ENCODE assay signal across 4 fruit fly cellular contexts in genomic region chr3R:21614858-21615427, dm6.
TF ChIP-seq lines count a peak whose summit lies in the region.

No protein-coding gene starts in this region.

- no peak for TF ChIP-seq CTCF in whole organism, embryonic (GFP tag; optimal IDR thresholded peaks at IDR 0.05; lab: Kevin White, UChicago)

TF ChIP-seq in whole organism, embryonic, 481 proteins besides CTCF, POLR2A, EP300 and RAD21 (continues in another document):
- no peak for TF ChIP-seq CG34422 (GFP tag; IDR thresholded peaks at IDR 0.05; lab: Robert Waterston, UW)
- TF ChIP-seq crc (GFP tag; optimal IDR thresholded peaks at IDR 0.05; lab: Kevin White, UChicago), result peak; percentile 40
- TF ChIP-seq zfh1 (GFP tag; IDR thresholded peaks at IDR 0.05; lab: Robert Waterston, UW), result no peak
- no peak for TF ChIP-seq CG1792 (GFP tag; optimal IDR thresholded peaks at IDR 0.05; lab: Kevin White, UChicago)
- peak; percentile 62 for TF ChIP-seq CG12744 (GFP tag; optimal IDR thresholded peaks at IDR 0.05; lab: Kevin White, UChicago)
- no peak for TF ChIP-seq H2.0 (GFP tag; IDR thresholded peaks at IDR 0.05; lab: Robert Waterston, UW)
- no peak for TF ChIP-seq CG33213 (GFP tag; optimal IDR thresholded peaks at IDR 0.05; lab: Kevin White, UChicago)
- TF ChIP-seq ewg (GFP tag; optimal IDR thresholded peaks at IDR 0.05; lab: Kevin White, UChicago), result peak; percentile 21
- no peak for TF ChIP-seq dan (GFP tag; IDR thresholded peaks at IDR 0.05; lab: Robert Waterston, UW)
- peak; percentile 66 for TF ChIP-seq fu2 (GFP tag; optimal IDR thresholded peaks at IDR 0.05; lab: Kevin White, UChicago)
- TF ChIP-seq E2f2 (GFP tag; IDR thresholded peaks at IDR 0.05; lab: Robert Waterston, UW), result no peak
- peak; percentile 62 for TF ChIP-seq CG3281 (GFP tag; optimal IDR thresholded peaks at IDR 0.05; lab: Kevin White, UChicago)
- peak; percentile 66 for TF ChIP-seq CG8924 (tag; optimal IDR thresholded peaks at IDR 0.05; lab: Kevin White, UChicago)
- TF ChIP-seq gsb-n (tag; optimal IDR thresholded peaks at IDR 0.05; lab: Kevin White, UChicago), result peak; percentile 1
- TF ChIP-seq nom (GFP tag; optimal IDR thresholded peaks at IDR 0.05; lab: Kevin White, UChicago), result peak; percentile 71
- TF ChIP-seq onecut (GFP tag; IDR thresholded peaks at IDR 0.05; lab: Robert Waterston, UW), result no peak
- TF ChIP-seq Doc3 (GFP tag; IDR thresholded peaks at IDR 0.05; lab: Robert Waterston, UW; ENCODE audit: partially characterized antibody), result no peak
- no peak for TF ChIP-seq Fer2 (tag; optimal IDR thresholded peaks at IDR 0.05; lab: Kevin White, UChicago)
- no peak for TF ChIP-seq CG17612 (GFP tag; IDR thresholded peaks at IDR 0.05; lab: Robert Waterston, UW)
- no peak for TF ChIP-seq CG11093 (GFP tag; IDR thresholded peaks at IDR 0.05; lab: Robert Waterston, UW)
- peak; percentile 65 for TF ChIP-seq Hsf (GFP tag; optimal IDR thresholded peaks at IDR 0.05; lab: Kevin White, UChicago)
- TF ChIP-seq CHES-1-like (GFP tag; optimal IDR thresholded peaks at IDR 0.05; lab: Kevin White, UChicago), result peak; percentile 60
- TF ChIP-seq repo (GFP tag; optimal IDR thresholded peaks at IDR 0.05; lab: Kevin White, UChicago), result peak; percentile 24

TF ChIP-seq in whole organism, prepupa, 60 proteins besides CTCF, POLR2A, EP300 and RAD21 (continues in another document):
- no peak for TF ChIP-seq CG11294 (GFP tag; IDR thresholded peaks at IDR 0.05; lab: Robert Waterston, UW)
- no peak for TF ChIP-seq Eip93F (GFP tag; optimal IDR thresholded peaks at IDR 0.05; lab: Kevin White, UChicago)
- peak; percentile 81 for TF ChIP-seq CG32006 (GFP tag; optimal IDR thresholded peaks at IDR 0.05; lab: Kevin White, UChicago)
- TF ChIP-seq Met (GFP tag; optimal IDR thresholded peaks at IDR 0.05; lab: Kevin White, UChicago), result peak; percentile 42
- no peak for TF ChIP-seq eg (GFP tag; IDR thresholded peaks at IDR 0.05; lab: Robert Waterston, UW)
- TF ChIP-seq CG6163 (GFP tag; IDR thresholded peaks at IDR 0.05; lab: Robert Waterston, UW), result no peak
- peak; percentile 17 for TF ChIP-seq Sox102F (GFP tag; optimal IDR thresholded peaks at IDR 0.05; lab: Kevin White, UChicago)
- TF ChIP-seq CG6854 (GFP tag; optimal IDR thresholded peaks at IDR 0.05; lab: Kevin White, UChicago), result no peak
- TF ChIP-seq dsx (GFP tag; optimal IDR thresholded peaks at IDR 0.05; lab: Kevin White, UChicago; ENCODE audit: poor library complexity, severe bottlenecking), result peak; percentile 40
- no peak for TF ChIP-seq Gug (GFP tag; IDR thresholded peaks at IDR 0.05; lab: Robert Waterston, UW)
- TF ChIP-seq Eip78C (GFP tag; lab: Kevin White, UChicago), result peak; percentile 86
- peak; percentile 49 for TF ChIP-seq svp (GFP tag; lab: Kevin White, UChicago)
- TF ChIP-seq Ets96B (tag; optimal IDR thresholded peaks at IDR 0.05; lab: Kevin White, UChicago), result peak; percentile 69
- TF ChIP-seq achi (GFP tag; optimal IDR thresholded peaks at IDR 0.05; lab: Kevin White, UChicago), result peak; percentile 58
- no peak for TF ChIP-seq fd85E (GFP tag; optimal IDR thresholded peaks at IDR 0.05; lab: Kevin White, UChicago)
- no peak for TF ChIP-seq CG8319 (GFP tag; optimal IDR thresholded peaks at IDR 0.05; lab: Kevin White, UChicago)
- TF ChIP-seq cyc (GFP tag; optimal IDR thresholded peaks at IDR 0.05; lab: Kevin White, UChicago), result no peak
- TF ChIP-seq topi (GFP tag; optimal IDR thresholded peaks at IDR 0.05; lab: Kevin White, UChicago), result peak; percentile 28
- TF ChIP-seq CG11902 (GFP tag; optimal IDR thresholded peaks at IDR 0.05; lab: Kevin White, UChicago), result no peak
- TF ChIP-seq OdsH (GFP tag; optimal IDR thresholded peaks at IDR 0.05; lab: Kevin White, UChicago), result peak; percentile 56
- peak; percentile 27 for TF ChIP-seq dac (GFP tag; optimal IDR thresholded peaks at IDR 0.05; lab: Kevin White, UChicago)
- TF ChIP-seq lz (GFP tag; optimal IDR thresholded peaks at IDR 0.05; lab: Kevin White, UChicago), result peak; percentile 43
- TF ChIP-seq CG34406 (GFP tag; optimal IDR thresholded peaks at IDR 0.05; lab: Kevin White, UChicago), result peak; percentile 39
- TF ChIP-seq CG3032 (tag; optimal IDR thresholded peaks at IDR 0.05; lab: Kevin White, UChicago), result peak; percentile 55
- no peak for TF ChIP-seq CG7368 (GFP tag; optimal IDR thresholded peaks at IDR 0.05; lab: Kevin White, UChicago)

TF ChIP-seq in whole organism, pupa, 21 proteins besides CTCF, POLR2A, EP300 and RAD21:
- TF ChIP-seq CG17806 (tag; optimal IDR thresholded peaks at IDR 0.05; lab: Kevin White, UChicago) (peak; percentile 56), Pif1B (GFP tag; optimal IDR thresholded peaks at IDR 0.05; lab: Kevin White, UChicago) (no peak), CG34367 (tag; optimal IDR thresholded peaks at IDR 0.05; lab: Kevin White, UChicago) (peak; percentile 24), CG14655 (GFP tag; optimal IDR thresholded peaks at IDR 0.05; lab: Kevin White, UChicago) (peak; percentile 74), fd96Ca (GFP tag; IDR thresholded peaks at IDR 0.05; lab: Robert Waterston, UW) (no peak), CG8159 (tag; optimal IDR thresholded peaks at IDR 0.05; lab: Kevin White, UChicago) (peak; percentile 63), CG15710 (tag; optimal IDR thresholded peaks at IDR 0.05; lab: Kevin White, UChicago) (peak; percentile 58), CG8301 (tag; optimal IDR thresholded peaks at IDR 0.05; lab: Kevin White, UChicago) (peak; percentile 63), CG12605 (GFP tag; IDR thresholded peaks at IDR 0.05; lab: Robert Waterston, UW) (no peak), CG10348 (GFP tag; IDR thresholded peaks at IDR 0.05; lab: Robert Waterston, UW) (no peak), CG13204 (GFP tag; optimal IDR thresholded peaks at IDR 0.05; lab: Kevin White, UChicago) (peak; percentile 38), EcR (GFP tag; optimal IDR thresholded peaks at IDR 0.05; lab: Kevin White, UChicago) (peak; percentile 40), rn (GFP tag; IDR thresholded peaks at IDR 0.05; lab: Robert Waterston, UW) (no peak), CG4496 (GFP tag; IDR thresholded peaks at IDR 0.05; lab: Robert Waterston, UW) (no peak), CG9948 (tag; optimal IDR thresholded peaks at IDR 0.05; lab: Kevin White, UChicago) (peak; percentile 58), Snoo (tag; optimal IDR thresholded peaks at IDR 0.05; lab: Kevin White, UChicago) (no peak), gl (tag; optimal IDR thresholded peaks at IDR 0.05; lab: Kevin White, UChicago) (peak; percentile 38), Ets98B (GFP tag; IDR thresholded peaks at IDR 0.05; lab: Robert Waterston, UW) (no peak), Pif1A (GFP tag; optimal IDR thresholded peaks at IDR 0.05; lab: Kevin White, UChicago) (peak; percentile 64), D1 (tag; optimal IDR thresholded peaks at IDR 0.05; lab: Kevin White, UChicago) (no peak), CG32121 (GFP tag; IDR thresholded peaks at IDR 0.05; lab: Robert Waterston, UW) (no peak)

TF ChIP-seq in whole organism, wandering third instar larva, 38 proteins besides CTCF, POLR2A, EP300 and RAD21:
- TF ChIP-seq psq (GFP tag; optimal IDR thresholded peaks at IDR 0.05; lab: Kevin White, UChicago) (peak; percentile 10), CrebA (GFP tag; optimal IDR thresholded peaks at IDR 0.05; lab: Kevin White, UChicago; ENCODE audit: borderline replicate concordance) (no peak), Jra (GFP tag; optimal IDR thresholded peaks at IDR 0.05; lab: Kevin White, UChicago) (no peak), ey (GFP tag; optimal IDR thresholded peaks at IDR 0.05; lab: Kevin White, UChicago) (peak; percentile 14), sv (GFP tag; optimal IDR thresholded peaks at IDR 0.05; lab: Kevin White, UChicago) (peak; percentile 9), br (GFP tag; optimal IDR thresholded peaks at IDR 0.05; lab: Kevin White, UChicago) (peak; percentile 16), fru (GFP tag; optimal IDR thresholded peaks at IDR 0.05; lab: Kevin White, UChicago) (peak; percentile 9)
TF ChIP-seq in whole organism, wandering third instar larva: peak in this region for 5.

Comparison
In these comparisons a context has a peak if more than half of its experiments do, and no peak if none do; other contexts are left out.
1. Of the 7 proteins assayed by ChIP-seq in both whole organism, embryonic and whole organism, prepupa: peak only in whole organism, embryonic: Blimp-1; only in whole organism, prepupa: CG16779, Hr39 and Lpt; in both: Sox102F; in neither: 2.